Fruit fly (Drosophila melanogaster): ENCODE results near the gene Tdg.
A peak's percentile ranks its signal among the peaks of the same experiment; 100 is the strongest.

Gene Tdg

dm6 chr4:505980-506614, 51.6 kb downstream of the Tdg start:
- TF ChIP-seq noc (tag; optimal IDR thresholded peaks at IDR 0.05) = no peak

DNA sequence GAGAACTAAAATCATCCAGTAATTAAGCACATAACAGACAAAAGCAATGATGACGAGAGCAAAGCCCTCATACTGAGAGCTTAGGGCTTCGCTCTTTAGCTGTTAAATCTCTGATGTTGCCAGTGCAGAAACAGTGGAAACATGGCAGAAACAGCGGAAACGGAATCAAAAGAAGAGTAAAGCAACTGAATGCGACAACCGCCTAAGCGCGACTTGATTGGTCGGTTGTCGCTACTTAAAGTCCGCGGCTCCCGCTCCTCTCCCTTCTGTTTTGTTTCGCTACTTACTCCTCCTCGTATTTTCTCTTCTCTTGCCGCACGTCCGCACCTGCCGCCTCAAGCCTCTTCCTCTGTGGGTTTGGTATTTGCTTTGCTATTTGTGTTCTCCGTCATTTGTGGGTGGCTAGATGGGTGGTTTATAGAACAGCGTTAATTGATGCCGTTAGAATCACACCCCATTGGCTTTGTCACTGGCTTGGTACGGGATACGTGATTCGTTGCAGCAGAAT, 52.5 kb downstream of the Tdg start:
- no peak for TF ChIP-seq noc (tag; optimal IDR thresholded peaks at IDR 0.05)

dm6 chr4:502510-503087, 55.1 kb downstream of the Tdg start:
- no peak for TF ChIP-seq noc (tag; optimal IDR thresholded peaks at IDR 0.05)

DNA sequence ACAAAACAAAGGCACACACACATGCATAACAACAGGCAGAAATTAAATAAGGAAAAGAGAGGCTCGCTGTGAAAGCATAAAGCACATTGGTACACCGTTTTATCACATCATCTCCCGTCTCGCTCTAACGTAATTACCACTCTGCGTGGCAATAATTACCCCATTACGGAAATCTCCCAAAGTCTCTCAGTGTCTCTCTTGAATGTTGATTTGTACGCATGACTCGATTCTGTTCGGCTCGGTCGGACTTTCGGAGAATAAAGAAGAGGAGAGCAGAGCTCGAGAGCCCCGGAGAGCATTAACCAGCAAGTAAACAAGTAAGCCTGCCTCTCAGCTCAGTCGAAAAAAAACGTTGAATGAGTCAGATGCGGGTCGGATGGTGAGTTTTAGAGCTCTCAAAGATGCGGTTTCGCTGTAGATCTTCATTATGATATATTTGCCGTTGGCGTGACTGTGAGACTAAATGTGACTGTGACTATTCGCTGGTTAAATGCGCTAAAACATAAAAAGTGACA, 56.1 kb downstream of the Tdg start, which contains the start of gene zfh2:
zfh2 (plus strand) TSS at position 332 of the 515 bp plus-strand sequence.
- no peak for TF ChIP-seq noc (tag; optimal IDR thresholded peaks at IDR 0.05)

DNA sequence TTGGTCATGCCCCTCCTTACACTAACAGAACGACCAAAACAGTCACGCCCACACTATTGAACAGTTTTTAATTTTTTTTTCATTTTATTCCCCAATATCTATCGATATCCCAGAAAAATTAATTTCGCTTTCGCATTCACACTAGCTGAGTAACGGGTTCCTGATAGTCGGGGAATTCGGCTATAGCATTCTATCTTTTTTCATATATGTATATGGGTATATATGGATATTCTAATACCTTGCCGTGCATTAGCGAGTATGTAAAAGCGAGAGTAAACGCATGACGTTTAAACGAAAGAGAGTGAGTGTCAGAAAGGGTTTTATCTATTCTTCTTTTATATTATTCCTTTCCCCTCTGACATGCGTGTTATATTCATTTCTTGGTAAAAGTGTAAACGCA, 58.6 kb downstream of the Tdg start:
- no peak for TF ChIP-seq noc (tag; optimal IDR thresholded peaks at IDR 0.05)

dm6 chr4:498324-498850, 59.3 kb downstream of the Tdg start:
- no peak for TF ChIP-seq noc (tag; optimal IDR thresholded peaks at IDR 0.05)

DNA sequence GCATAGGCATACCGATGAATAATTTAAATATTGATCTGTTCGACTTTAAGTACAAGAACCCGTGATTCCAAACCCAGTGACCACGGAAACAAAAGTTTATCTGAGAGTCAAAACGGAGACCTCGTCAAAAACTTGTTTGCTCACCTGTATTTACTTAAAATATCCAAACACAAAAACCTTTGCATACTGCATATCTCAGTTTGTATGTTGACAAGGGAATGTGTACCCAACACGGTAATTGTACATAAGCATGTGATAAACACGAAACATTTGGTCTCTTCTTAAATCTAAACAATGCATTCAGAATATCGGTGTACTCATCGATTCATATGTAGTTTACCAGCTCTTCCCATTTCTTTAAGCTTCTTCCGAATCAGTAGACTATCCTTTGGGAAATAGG, 59.9 kb downstream of the Tdg start:
- TF ChIP-seq noc (tag; optimal IDR thresholded peaks at IDR 0.05) = peak; percentile 8

DNA sequence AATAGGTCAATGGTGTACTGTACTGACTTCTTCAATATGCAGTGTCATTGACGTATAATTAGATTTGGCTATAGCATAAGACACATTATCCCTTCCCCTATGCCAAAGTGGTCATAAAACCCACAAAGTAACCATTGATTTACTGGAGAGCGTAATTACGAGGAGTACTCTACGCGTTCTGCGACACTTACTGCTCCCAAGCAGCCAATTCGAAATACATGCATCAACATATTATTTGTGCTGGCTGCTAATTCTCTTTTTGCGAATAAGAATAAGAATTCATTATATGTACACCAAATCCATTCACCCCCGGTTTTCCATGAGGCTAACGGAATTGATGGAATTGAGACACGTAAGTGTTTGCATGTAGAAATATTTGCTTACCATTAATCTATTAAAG, 65.1 kb downstream of the Tdg start:
- no peak for TF ChIP-seq noc (tag; optimal IDR thresholded peaks at IDR 0.05)

dm6 chr4:490760-491317, 66.8 kb downstream of the Tdg start:
- TF ChIP-seq noc (tag; optimal IDR thresholded peaks at IDR 0.05) = no peak

DNA sequence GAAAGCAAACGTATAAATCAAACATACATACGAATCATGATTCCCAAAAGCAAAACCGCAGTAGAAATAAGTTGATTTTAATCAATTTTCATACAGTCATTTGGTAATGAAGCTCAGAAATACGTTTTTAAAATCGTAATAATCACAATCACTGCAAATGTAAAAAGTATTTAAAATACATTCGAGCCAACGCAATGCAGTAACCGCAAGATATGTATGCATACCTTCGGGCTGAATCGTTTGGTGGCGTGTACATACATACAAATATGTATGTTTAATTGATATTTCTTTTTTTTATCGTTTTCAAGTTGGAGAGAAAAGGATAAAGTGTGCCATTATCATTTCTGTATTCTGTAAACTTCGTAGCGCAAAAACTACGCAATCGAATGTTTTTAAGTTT, 67.5 kb downstream of the Tdg start:
- TF ChIP-seq noc (tag; optimal IDR thresholded peaks at IDR 0.05) = no peak

DNA sequence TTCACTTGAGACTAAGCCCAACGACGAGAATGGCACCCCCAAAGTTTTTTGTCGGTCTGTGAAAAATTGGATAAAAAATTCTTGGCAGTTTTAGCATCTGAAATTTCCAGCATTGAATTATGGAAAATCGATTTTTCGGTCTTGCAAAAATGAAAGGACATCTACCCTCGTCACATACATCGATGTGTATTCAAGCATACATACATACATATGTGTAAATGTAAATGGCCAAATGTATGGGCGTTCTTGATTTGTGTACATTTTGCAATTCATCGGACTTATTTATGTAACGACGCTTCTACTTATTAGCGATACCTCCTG, 68.1 kb downstream of the Tdg start:
- TF ChIP-seq noc (tag; optimal IDR thresholded peaks at IDR 0.05) = no peak

dm6 chr4:488828-489560, 68.7 kb downstream of the Tdg start, which contains the start of gene Asator:
Asator (minus strand) TSS chr4:488994.
- TF ChIP-seq noc (tag; optimal IDR thresholded peaks at IDR 0.05) = no peak

Measured in whole organism, larva.